Fruit fly (Drosophila melanogaster) whole organism, embryonic: Measurements from ENCODE around the gene CG14439.

Source experiments
- CG10267 ChIP-seq: fragments of 200-800 bp; sonication (Bioruptor generic); optimal IDR thresholded peaks from 2 replicates; lab custom pipeline; 2018; ENCODE audit warnings: missing biosample characterization, mild to moderate bottlenecking, missing genetic modification characterization, moderate library complexity
- CG10321 ChIP-seq: fragments of 200-800 bp; sonication (Bioruptor generic); IDR thresholded peaks from 2 replicates; pipeline ENCODE4 v1.3.6; 2022; ENCODE audit warnings: missing biosample characterization, missing genetic modification characterization
- CG11247 ChIP-seq: fragments of 200-800 bp; sonication (Bioruptor generic); IDR thresholded peaks from 2 replicates; pipeline ENCODE4 v1.3.6; 2022; ENCODE audit warnings: missing biosample characterization, missing genetic modification characterization
- CG11560 ChIP-seq: fragments of 200-800 bp; sonication (Bioruptor generic); IDR thresholded peaks from 3 replicates; pipeline ENCODE4 v1.3.6; 2022; ENCODE audit warnings: missing biosample characterization, missing genetic modification characterization
- CG11696 ChIP-seq: fragments of 200-800 bp; sonication (Bioruptor generic); IDR thresholded peaks from 2 replicates; pipeline ENCODE4 v1.3.6; 2022; ENCODE audit warnings: missing biosample characterization, missing genetic modification characterization
- CG12104 ChIP-seq: fragments of 200-800 bp; sonication (Bioruptor generic); optimal IDR thresholded peaks from 3 replicates; lab custom pipeline; 2016; ENCODE audit warnings: missing biosample characterization, missing genetic modification characterization
- CG12299 ChIP-seq: fragments of 200-800 bp; sonication (Bioruptor generic); optimal IDR thresholded peaks from 2 replicates; lab custom pipeline; 2018; ENCODE audit warnings: missing biosample characterization, mild to moderate bottlenecking, missing genetic modification characterization
- CG13894 ChIP-seq: fragments of 200-800 bp; sonication (Bioruptor generic); optimal IDR thresholded peaks from 3 replicates; lab custom pipeline; 2018; ENCODE audit warnings: missing biosample characterization, mild to moderate bottlenecking, missing genetic modification characterization, moderate library complexity
- CG15269 ChIP-seq: fragments of 200-800 bp; sonication (Bioruptor generic); optimal IDR thresholded peaks from 2 replicates; lab custom pipeline; 2018; ENCODE audit warnings: missing biosample characterization, mild to moderate bottlenecking, missing genetic modification characterization, moderate library complexity
- CG15514 ChIP-seq: fragments of 200-800 bp; sonication (Bioruptor generic); optimal IDR thresholded peaks from 3 replicates; lab custom pipeline; 2017; ENCODE audit warnings: missing biosample characterization, missing genetic modification characterization, mild to moderate bottlenecking, moderate library complexity, missing genetic modification reagents
- CG17912 ChIP-seq: fragments of 200-800 bp; sonication (Bioruptor generic); optimal IDR thresholded peaks from 2 replicates; lab custom pipeline; 2018; ENCODE audit warnings: missing biosample characterization, mild to moderate bottlenecking, missing genetic modification characterization
- CG2120 ChIP-seq: fragments of 200-800 bp; sonication (Bioruptor generic); optimal IDR thresholded peaks from 3 replicates; lab custom pipeline; 2016; ENCODE audit warnings: missing biosample characterization, missing genetic modification characterization
- CG2678 ChIP-seq: fragments of 200-800 bp; sonication (Bioruptor generic); optimal IDR thresholded peaks from 3 replicates; lab custom pipeline; 2019; ENCODE audit warnings: missing biosample characterization, mild to moderate bottlenecking, missing genetic modification characterization, moderate library complexity
- CG2712 ChIP-seq: fragments of 200-800 bp; optimal IDR thresholded peaks from 3 replicates; lab custom pipeline; 2019; ENCODE audit warnings: missing biosample characterization, mild to moderate bottlenecking, missing genetic modification characterization, moderate library complexity
- CG30020 ChIP-seq: fragments of 200-800 bp; optimal IDR thresholded peaks from 2 replicates; lab custom pipeline; 2019; ENCODE audit warnings: missing biosample characterization, mild to moderate bottlenecking, missing genetic modification characterization, moderate library complexity
- CG30403 ChIP-seq: fragments of 200-800 bp; sonication (Bioruptor generic); optimal IDR thresholded peaks from 3 replicates; lab custom pipeline; 2016; ENCODE audit warnings: missing biosample characterization, missing genetic modification characterization
- CG3065 ChIP-seq: fragments of 200-800 bp; sonication (Bioruptor generic); optimal IDR thresholded peaks from 2 replicates; lab custom pipeline; 2016; ENCODE audit warnings: missing biosample characterization, missing genetic modification characterization
- CG4282 ChIP-seq: fragments of 200-800 bp; sonication (Bioruptor generic); optimal IDR thresholded peaks from 2 replicates; lab custom pipeline; 2016; ENCODE audit warnings: missing biosample characterization, missing genetic modification characterization
- CG4707 ChIP-seq: fragments of 200-800 bp; sonication (Bioruptor generic); optimal IDR thresholded peaks from 2 replicates; lab custom pipeline; 2018; ENCODE audit warnings: missing biosample characterization, mild to moderate bottlenecking, missing genetic modification characterization, moderate library complexity
- CG8765 ChIP-seq: fragments of 200-800 bp; sonication (Bioruptor generic); IDR thresholded peaks from 2 replicates; pipeline ENCODE4 v1.3.6; 2022; ENCODE audit warnings: missing biosample characterization, missing genetic modification characterization
- CG9215 ChIP-seq: fragments of 200-800 bp; sonication (Bioruptor generic); IDR thresholded peaks from 2 replicates; pipeline ENCODE4 v1.3.6; 2022; ENCODE audit warnings: missing biosample characterization, missing genetic modification characterization
- CHES-1-like ChIP-seq: fragments of 200-800 bp; sonication (Bioruptor generic); optimal IDR thresholded peaks from 2 replicates; lab custom pipeline; 2016; ENCODE audit warnings: missing biosample characterization, missing genetic modification characterization
- Camta ChIP-seq: fragments of 200-800 bp; sonication (Bioruptor generic); optimal IDR thresholded peaks from 2 replicates; lab custom pipeline; 2016; ENCODE audit warnings: missing biosample characterization, missing genetic modification characterization
- CkIIα-i1 ChIP-seq: fragments of 200-800 bp; sonication (Bioruptor generic); IDR thresholded peaks from 2 replicates; pipeline ENCODE4 v1.3.6; 2022; ENCODE audit warnings: missing biosample characterization, missing genetic modification characterization
- E2f1 ChIP-seq: fragments of 200-800 bp; sonication (Bioruptor generic); IDR thresholded peaks from 2 replicates; pipeline ENCODE4 v1.3.6; 2022; ENCODE audit warnings: missing biosample characterization, missing genetic modification characterization
- Fer2 ChIP-seq: fragments of 200-800 bp; sonication (Bioruptor generic); optimal IDR thresholded peaks from 2 replicates; lab custom pipeline; 2018; ENCODE audit warnings: missing biosample characterization, mild to moderate bottlenecking, missing genetic modification characterization, moderate library complexity
- Hmr ChIP-seq: fragments of 200-800 bp; sonication (Bioruptor generic); optimal IDR thresholded peaks from 3 replicates; lab custom pipeline; 2017; ENCODE audit warnings: mild to moderate bottlenecking, missing biosample characterization, missing genetic modification reagents, missing genetic modification characterization
- Hsf ChIP-seq: fragments of 200-800 bp; sonication (Bioruptor generic); optimal IDR thresholded peaks from 3 replicates; lab custom pipeline; 2016; ENCODE audit warnings: missing biosample characterization, missing genetic modification characterization
- Myb ChIP-seq: fragments of 200-800 bp; sonication (Bioruptor generic); optimal IDR thresholded peaks from 2 replicates; lab custom pipeline; 2016; ENCODE audit warnings: missing biosample characterization, missing genetic modification characterization
- NC2β ChIP-seq: fragments of 200-800 bp; sonication (Bioruptor generic); optimal IDR thresholded peaks from 2 replicates; lab custom pipeline; 2016; ENCODE audit warnings: missing biosample characterization, missing genetic modification characterization
- Neu2 ChIP-seq: fragments of 200-800 bp; sonication (Bioruptor generic); optimal IDR thresholded peaks from 3 replicates; lab custom pipeline; 2016; ENCODE audit warnings: missing biosample characterization, missing genetic modification characterization, borderline replicate concordance
- Nf-YA ChIP-seq: fragments of 200-800 bp; sonication (Bioruptor generic); IDR thresholded peaks from 2 replicates; pipeline ENCODE4 v1.3.6; 2022; ENCODE audit warnings: missing biosample characterization, missing genetic modification characterization
- Optix ChIP-seq: fragments of 200-800 bp; sonication (Bioruptor generic); IDR thresholded peaks from 3 replicates; pipeline ENCODE4 v1.3.6; 2022; ENCODE audit warnings: missing biosample characterization, missing genetic modification characterization
- Poxn ChIP-seq: fragments of 200-800 bp; sonication (Bioruptor generic); IDR thresholded peaks from 2 replicates; pipeline ENCODE4 v1.3.6; 2022; ENCODE audit warnings: missing biosample characterization, missing genetic modification characterization
- ac ChIP-seq: fragments of 200-800 bp; sonication (Bioruptor generic); optimal IDR thresholded peaks from 3 replicates; lab custom pipeline; 2017; ENCODE audit warnings: missing biosample characterization, mild to moderate bottlenecking, missing genetic modification characterization
- br ChIP-seq: fragments of >200 bp; optimal IDR thresholded peaks from 2 replicates; lab custom pipeline; 2017
- dimm ChIP-seq: fragments of 200-800 bp; sonication (Bioruptor generic); IDR thresholded peaks from 2 replicates; pipeline ENCODE4 v1.3.6; 2022; ENCODE audit warnings: missing biosample characterization, missing genetic modification characterization
- dm ChIP-seq: fragments of 200-800 bp; sonication (Bioruptor generic); optimal IDR thresholded peaks from 3 replicates; lab custom pipeline; 2016; ENCODE audit warnings: missing biosample characterization, missing genetic modification characterization
- fru ChIP-seq: fragments of >200 bp; optimal IDR thresholded peaks from 2 replicates; lab custom pipeline; 2017
- gsb ChIP-seq: fragments of 200-800 bp; sonication (Bioruptor generic); IDR thresholded peaks from 2 replicates; pipeline ENCODE4 v1.3.6; 2022; ENCODE audit warnings: missing biosample characterization, missing genetic modification characterization
- gt ChIP-seq: fragments of 200-800 bp; sonication (Bioruptor generic); IDR thresholded peaks from 2 replicates; pipeline ENCODE4 v1.3.6; 2022; ENCODE audit warnings: missing biosample characterization, missing genetic modification characterization
- hkb ChIP-seq, 2 experiments: fragments of 200-800 bp in 1 of 2; fragments of >200 bp in 1 of 2; sonication (Bioruptor generic) in 1 of 2; IDR thresholded peaks in 1 of 2; optimal IDR thresholded peaks in 1 of 2; 2 replicates each; pipeline versions ENCODE4 v1.3.6 to Lab custom; 2017 to 2022; ENCODE audit warnings: missing biosample characterization in 1 of 2, missing genetic modification characterization in 1 of 2
- ind ChIP-seq: fragments of 200-800 bp; sonication (Bioruptor generic); optimal IDR thresholded peaks from 3 replicates; lab custom pipeline; 2016; ENCODE audit warnings: missing biosample characterization, missing genetic modification characterization
- insv ChIP-seq, 2 experiments: fragments of 200-800 bp; sonication (Bioruptor generic); optimal IDR thresholded peaks; 3 replicates each; lab custom pipeline; 2016 to 2018; ENCODE audit warnings: missing biosample characterization in 2 of 2, missing genetic modification characterization in 2 of 2
- maf-S ChIP-seq: fragments of 200-800 bp; sonication (Bioruptor generic); optimal IDR thresholded peaks from 2 replicates; lab custom pipeline; 2016; ENCODE audit warnings: missing biosample characterization, missing genetic modification characterization
- org-1 ChIP-seq: fragments of 200-800 bp; sonication (Bioruptor generic); optimal IDR thresholded peaks from 2 replicates; lab custom pipeline; 2017; ENCODE audit warnings: missing biosample characterization, missing genetic modification characterization
- peb ChIP-seq: fragments of 200-800 bp; sonication (Bioruptor generic); IDR thresholded peaks from 2 replicates; pipeline ENCODE4 v1.3.6; 2022; ENCODE audit warnings: missing biosample characterization, missing genetic modification characterization
- pros ChIP-seq: fragments of 200-800 bp; sonication (Bioruptor generic); optimal IDR thresholded peaks from 3 replicates; lab custom pipeline; 2019; ENCODE audit warnings: missing biosample characterization, mild to moderate bottlenecking, missing genetic modification characterization, moderate library complexity
- sens ChIP-seq: fragments of 200-800 bp; sonication (Bioruptor generic); peaks from one replicate; lab custom pipeline; 2016; ENCODE audit warnings: missing biosample characterization, missing genetic modification characterization
- trh ChIP-seq: fragments of 200-800 bp; sonication (Bioruptor generic); optimal IDR thresholded peaks from 2 replicates; lab custom pipeline; 2016; ENCODE audit warnings: missing biosample characterization, missing genetic modification characterization
- tx ChIP-seq: fragments of 200-800 bp; sonication (Bioruptor generic); optimal IDR thresholded peaks from 2 replicates; lab custom pipeline; 2016; ENCODE audit warnings: missing biosample characterization, missing genetic modification characterization
- vfl ChIP-seq: fragments of 200-800 bp; sonication (Bioruptor generic); optimal IDR thresholded peaks from 2 replicates; lab custom pipeline; 2016; ENCODE audit warnings: missing biosample characterization, missing genetic modification characterization

The CG14439 gene

dm6 chrX:6702028-6702433, 45.3 kb upstream of the CG14439 start (continued):
- TF ChIP-seq ind (GFP tag; lab: Kevin White, UChicago) (peak; percentile 37), E2f1 (GFP tag; lab: Robert Waterston, UW) (0 out of 2 replicates have a peak, but pooled peaks have one; percentile 32), sens (GFP tag; lab: Kevin White, UChicago) (peak; percentile 95), Fer2 (tag; lab: Kevin White, UChicago) (no peak), CG2712 (tag; lab: Kevin White, UChicago) (peak; percentile 80), br (lab: Kevin White, UChicago) (no peak), CG3065 (GFP tag; lab: Kevin White, UChicago) (no peak), ac (no peak), NC2β (GFP tag; lab: Kevin White, UChicago) (no peak), gt (peak; percentile 19; the same call in 1 of the 2 replicates), CG4282 (GFP tag; lab: Kevin White, UChicago) (no peak), hkb (optimal IDR thresholded peaks at IDR 0.05; lab: Kevin White, UChicago) (no peak), hkb (GFP tag; IDR thresholded peaks at IDR 0.05; lab: Robert Waterston, UW) (peak; percentile 78), CG13894 (tag; lab: Kevin White, UChicago) (no peak), vfl (GFP tag; lab: Kevin White, UChicago) (no peak), trh (GFP tag; lab: Kevin White, UChicago) (no peak), CG30020 (tag; lab: Kevin White, UChicago) (peak; percentile 6), CG8765 (GFP tag; lab: Robert Waterston, UW) (no peak), CHES-1-like (GFP tag; lab: Kevin White, UChicago) (peak; percentile 16), CG11696 (GFP tag; lab: Robert Waterston, UW) (peak; percentile 86), Camta (peak; percentile 63), peb (peak; percentile 25; the same call in 1 of the 2 replicates), Hsf (peak; percentile 54), CG30403 (peak; percentile 68), dimm (GFP tag; lab: Robert Waterston, UW) (peak; percentile 48; the same call in 1 of the 2 replicates), CG12104 (GFP tag; lab: Kevin White, UChicago) (peak; percentile 12), Myb (GFP tag; lab: Kevin White, UChicago) (no peak), dm (GFP tag; lab: Kevin White, UChicago) (no peak), CG2120 (no peak), org-1 (peak; percentile 54), Neu2 (GFP tag; lab: Kevin White, UChicago) (no peak), CG11560 (tag; lab: Robert Waterston, UW) (0 out of 3 replicates have a peak, but pooled peaks have one; percentile 16), CkIIα-i1 (GFP tag; lab: Robert Waterston, UW) (no peak), maf-S (GFP tag; lab: Kevin White, UChicago) (peak; percentile 7), Poxn (no peak), CG12299 (tag; lab: Kevin White, UChicago) (peak; percentile 16), CG17912 (GFP tag; lab: Kevin White, UChicago) (peak; percentile 2), insv (GFP tag; optimal IDR thresholded peaks at IDR 0.05; lab: Kevin White, UChicago) (no peak), tx (GFP tag; lab: Kevin White, UChicago) (peak; percentile 4), Optix (GFP tag; lab: Robert Waterston, UW) (peak; percentile 60; the same call in 1 of the 3 replicates), Nf-YA (GFP tag; lab: Robert Waterston, UW) (peak; percentile 47; the same call in 1 of the 2 replicates), pros (GFP tag; lab: Kevin White, UChicago) (no peak), CG10267 (tag; lab: Kevin White, UChicago) (peak; percentile 63), CG15269 (tag; lab: Kevin White, UChicago) (peak; percentile 72), CG4707 (GFP tag; lab: Kevin White, UChicago) (peak; percentile 52), CG15514 (GFP tag; lab: Kevin White, UChicago) (peak; percentile 17), gsb (no peak), Hmr (GFP tag; lab: Kevin White, UChicago) (peak; percentile 16), CG9215 (GFP tag; lab: Robert Waterston, UW) (no peak), CG11247 (GFP tag; lab: Robert Waterston, UW) (no peak), CG10321 (GFP tag; lab: Robert Waterston, UW) (no peak), CG2678 (tag; lab: Kevin White, UChicago) (peak; percentile 76), fru (lab: Kevin White, UChicago) (no peak)
